Worm (Caenorhabditis elegans) whole organism, late embryonic: ENCODE measurements around the gene F22E5.21.
"Not testable (repeated sequence)": the region's sequence is repeated elsewhere in the genome, so short reads cannot be mapped to it uniquely, and the experiment has no call there.

ENCODE experiments used
- C08G9.2 ChIP-seq: sonication (generic microtip); optimal IDR thresholded peaks from 2 replicates; lab custom pipeline; 2016; ENCODE audit warnings: mild to moderate bottlenecking, missing genetic modification characterization, moderate library complexity, missing compliant biosample characterization
- C38D4.7 ChIP-seq: fragments of 200-800 bp; sonication (Bioruptor generic); optimal IDR thresholded peaks from 2 replicates; lab custom pipeline; 2018; ENCODE audit warnings: mild to moderate bottlenecking, missing genetic modification characterization, moderate library complexity, missing compliant biosample characterization
- T23F11.4 ChIP-seq: fragments of 200-800 bp; sonication (Bioruptor generic); optimal IDR thresholded peaks from 2 replicates; lab custom pipeline; 2018; ENCODE audit warnings: mild to moderate bottlenecking, missing genetic modification characterization, missing compliant biosample characterization
- ama-1 ChIP-seq: fragments of 150-350 bp; optimal IDR thresholded peaks from 2 replicates; lab custom pipeline; 2014
- ceh-14 ChIP-seq: sonication (generic microtip); optimal IDR thresholded peaks from 2 replicates; lab custom pipeline; 2016; ENCODE audit warnings: missing genotype, missing genetic modification characterization, missing compliant biosample characterization
- ceh-24 ChIP-seq: sonication (generic microtip); optimal IDR thresholded peaks from 2 replicates; lab custom pipeline; 2016; ENCODE audit warnings: mild to moderate bottlenecking, missing genetic modification characterization, missing compliant biosample characterization
- ceh-30 ChIP-seq: fragments of 150-350 bp; optimal IDR thresholded peaks from 2 replicates; lab custom pipeline; 2014; ENCODE audit warnings: missing biosample characterization, missing genetic modification characterization
- ceh-34 ChIP-seq: sonication (generic microtip); optimal IDR thresholded peaks from 2 replicates; lab custom pipeline; 2016; ENCODE audit warnings: mild to moderate bottlenecking, missing genetic modification characterization, missing compliant biosample characterization
- ceh-9 ChIP-seq: sonication (generic microtip); optimal IDR thresholded peaks from 2 replicates; lab custom pipeline; 2016; ENCODE audit warnings: mild to moderate bottlenecking, missing genetic modification characterization, inconsistent platforms, missing compliant biosample characterization
- che-1 ChIP-seq: sonication (generic microtip); optimal IDR thresholded peaks from 2 replicates; lab custom pipeline; 2016; ENCODE audit warnings: mild to moderate bottlenecking, missing genetic modification characterization, missing compliant biosample characterization
- dmd-4 ChIP-seq: sonication (generic microtip); optimal IDR thresholded peaks from 2 replicates; lab custom pipeline; 2016; ENCODE audit warnings: borderline replicate concordance, missing genetic modification characterization, missing compliant biosample characterization
- elt-2 ChIP-seq: sonication (generic microtip); optimal IDR thresholded peaks from 2 replicates; lab custom pipeline; 2016; ENCODE audit warnings: missing genetic modification reagents, missing genetic modification characterization, missing compliant biosample characterization
- ets-4 ChIP-seq: sonication (generic microtip); optimal IDR thresholded peaks from 2 replicates; lab custom pipeline; 2016; ENCODE audit warnings: missing genetic modification characterization, missing compliant biosample characterization
- eyg-1 ChIP-seq: sonication (generic microtip); optimal IDR thresholded peaks from 2 replicates; lab custom pipeline; 2016; ENCODE audit warnings: missing genotype, missing genetic modification characterization, missing compliant biosample characterization
- fax-1 ChIP-seq: sonication (generic microtip); optimal IDR thresholded peaks from 2 replicates; lab custom pipeline; 2016; ENCODE audit warnings: missing genotype, missing genetic modification characterization, missing compliant biosample characterization
- hlh-15 ChIP-seq: sonication (generic microtip); optimal IDR thresholded peaks from 2 replicates; lab custom pipeline; 2016; ENCODE audit warnings: missing genetic modification characterization, missing compliant biosample characterization
- hlh-30 ChIP-seq: sonication (generic microtip); optimal IDR thresholded peaks from 2 replicates; lab custom pipeline; 2017; ENCODE audit warnings: antibody characterized with exemption, missing genetic modification characterization, missing compliant biosample characterization; ENCODE audit not compliant: insufficient read depth
- hlh-6 ChIP-seq: sonication (generic microtip); optimal IDR thresholded peaks from 2 replicates; lab custom pipeline; 2016; ENCODE audit warnings: missing genotype, missing genetic modification characterization, missing compliant biosample characterization
- lin-11 ChIP-seq: fragments of 200-800 bp; sonication (Bioruptor generic); optimal IDR thresholded peaks from 2 replicates; lab custom pipeline; 2018; ENCODE audit warnings: mild to moderate bottlenecking, missing genetic modification characterization, missing compliant biosample characterization
- nfya-1 ChIP-seq: sonication (generic microtip); optimal IDR thresholded peaks from 2 replicates; lab custom pipeline; 2017; ENCODE audit warnings: missing genetic modification characterization, mild to moderate bottlenecking, missing compliant biosample characterization, antibody characterized with exemption, moderate library complexity
- nhr-11 ChIP-seq: fragments of 150-350 bp; optimal IDR thresholded peaks from 2 replicates; lab custom pipeline; 2014; ENCODE audit warnings: missing biosample characterization, missing genetic modification characterization
- odd-2 ChIP-seq: sonication (generic microtip); optimal IDR thresholded peaks from 2 replicates; lab custom pipeline; 2017; ENCODE audit warnings: antibody characterized with exemption, mild to moderate bottlenecking, missing genetic modification characterization, missing compliant biosample characterization
- pag-3 ChIP-seq: sonication (generic microtip); optimal IDR thresholded peaks from 2 replicates; lab custom pipeline; 2016; ENCODE audit warnings: missing compliant biosample characterization, missing genetic modification characterization, borderline replicate concordance
- pat-9 ChIP-seq: fragments of 200-800 bp; sonication (Bioruptor generic); optimal IDR thresholded peaks from 2 replicates; lab custom pipeline; 2018; ENCODE audit warnings: mild to moderate bottlenecking, missing genetic modification characterization, moderate library complexity, missing compliant biosample characterization
- pax-1 ChIP-seq: fragments of 150-350 bp; optimal IDR thresholded peaks from 2 replicates; lab custom pipeline; 2014; ENCODE audit warnings: missing biosample characterization, missing genetic modification characterization
- pqm-1 ChIP-seq: sonication (generic microtip); optimal IDR thresholded peaks from 2 replicates; lab custom pipeline; 2016; ENCODE audit warnings: missing genetic modification characterization, missing compliant biosample characterization
- pros-1 ChIP-seq: fragments of 150-350 bp; optimal IDR thresholded peaks from 2 replicates; lab custom pipeline; 2014; ENCODE audit warnings: missing biosample characterization, missing genetic modification reagents, missing genetic modification characterization
- syd-9 ChIP-seq: sonication (generic microtip); optimal IDR thresholded peaks from 2 replicates; lab custom pipeline; 2016; ENCODE audit warnings: mild to moderate bottlenecking, missing genetic modification characterization, moderate library complexity, missing compliant biosample characterization
- tbx-7 ChIP-seq: sonication (generic microtip); optimal IDR thresholded peaks from 2 replicates; lab custom pipeline; 2016; ENCODE audit warnings: missing genotype, missing genetic modification characterization, missing compliant biosample characterization
- ttx-3 ChIP-seq: sonication (generic microtip); optimal IDR thresholded peaks from 2 replicates; lab custom pipeline; 2016; ENCODE audit warnings: missing genetic modification reagents, missing genetic modification characterization, missing compliant biosample characterization
- unc-86 ChIP-seq: sonication (generic microtip); optimal IDR thresholded peaks from 2 replicates; lab custom pipeline; 2016; ENCODE audit warnings: missing genetic modification characterization, missing compliant biosample characterization
- zip-5 ChIP-seq: sonication (generic microtip); optimal IDR thresholded peaks from 2 replicates; lab custom pipeline; 2016; ENCODE audit warnings: missing genetic modification characterization, missing compliant biosample characterization
- ztf-16 ChIP-seq: sonication (generic microtip); optimal IDR thresholded peaks from 2 replicates; lab custom pipeline; 2017; ENCODE audit warnings: missing genetic modification characterization, missing compliant biosample characterization

F22E5.21 gene

ce11 chrII:2629270-2629669 is 8.0 kb downstream of the F22E5.21 start, which contains the start of gene sri-37:
Gene sri-37, plus strand, starts transcription at chrII:2629570.
- TF ChIP-seq dmd-4 (no peak), ceh-34 (tag; lab: Kevin White, UChicago) (no peak), hlh-15 (no peak), eyg-1 (tag; lab: Kevin White, UChicago) (no peak), tbx-7 (tag; lab: Kevin White, UChicago) (no peak), ztf-16 (no peak), pax-1 (tag; lab: Kevin White, UChicago) (no peak), ama-1 (no peak), hlh-6 (tag; lab: Kevin White, UChicago) (no peak)

ce11 chrII:2628401-2628800 is 8.9 kb downstream of the F22E5.21 start:
- TF ChIP-seq dmd-4 = no peak
- TF ChIP-seq hlh-30 (tag; lab: Kevin White, UChicago) = no peak
- TF ChIP-seq ets-4 = no peak
- TF ChIP-seq unc-86 (tag; lab: Kevin White, UChicago) = no peak
- TF ChIP-seq T23F11.4 (GFP tag; lab: Kevin White, UChicago) = no peak
- no peak for TF ChIP-seq C08G9.2
- TF ChIP-seq ceh-34 (tag; lab: Kevin White, UChicago) = no peak
- TF ChIP-seq C38D4.7 (GFP tag; lab: Kevin White, UChicago) = no peak

DNA sequence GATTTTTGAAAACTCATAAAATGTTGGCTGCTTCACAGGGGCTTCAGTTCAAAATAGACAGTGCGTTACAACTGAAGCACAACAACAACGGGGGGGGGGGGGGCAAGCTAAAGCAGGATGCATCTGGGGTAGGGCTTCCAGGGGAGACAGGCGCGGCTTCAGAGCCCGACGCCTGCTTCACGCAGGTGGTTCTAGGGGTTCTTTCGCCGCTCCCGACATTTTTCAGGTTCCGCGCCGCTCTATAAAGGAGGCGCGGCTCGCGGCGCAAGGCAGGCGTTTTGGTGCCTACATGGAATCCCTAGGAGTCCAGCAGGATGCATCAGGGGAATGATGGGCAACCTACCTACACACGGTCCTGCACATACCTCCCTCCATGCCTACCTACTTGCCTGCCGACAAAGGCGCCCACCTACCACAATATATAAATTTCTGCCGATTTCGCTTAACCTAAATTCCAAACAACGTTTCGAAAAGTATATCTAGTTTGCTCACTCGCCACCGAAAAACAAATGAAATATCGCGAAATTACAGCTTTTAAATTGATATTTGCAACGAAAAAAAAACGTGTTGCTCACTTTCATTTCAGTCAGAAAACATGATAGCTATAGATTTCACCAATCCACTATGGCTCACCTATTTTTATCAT is 10.0 kb downstream of the F22E5.21 start, which contains the start of gene sri-71:
sri-71 (plus strand) TSS at position 596 of the 646 bp plus-strand sequence.
- TF ChIP-seq tbx-7 (tag; lab: Kevin White, UChicago) (no peak), pqm-1 (tag; lab: Kevin White, UChicago) (no peak), ttx-3 (tag; lab: Kevin White, UChicago) (no peak)

DNA sequence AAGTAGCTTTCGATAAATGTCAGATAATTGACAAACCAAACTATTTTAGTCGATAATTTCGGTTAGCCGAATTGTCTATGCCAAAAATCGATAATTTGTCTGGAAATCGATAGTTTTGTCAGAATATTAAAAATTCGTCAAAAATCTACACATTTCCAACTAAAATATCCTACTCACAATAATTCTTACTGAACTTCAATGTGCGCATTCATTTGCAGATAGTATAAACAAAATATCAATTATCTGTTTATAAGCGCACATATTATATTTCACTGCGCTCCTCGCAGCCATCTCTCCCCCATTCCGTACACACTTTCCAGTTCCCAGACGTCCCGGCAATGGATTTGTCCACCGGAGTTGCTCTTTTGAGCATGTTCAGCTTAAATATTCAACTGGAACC is 12.5 kb downstream of the F22E5.21 start, which contains the start of gene lgc-28:
lgc-28 (plus strand) TSS at position 301 of the 400 bp plus-strand sequence.
- TF ChIP-seq syd-9 (tag; lab: Kevin White, UChicago) = no peak
- no peak for TF ChIP-seq pag-3
- TF ChIP-seq lin-11 (tag; lab: Kevin White, UChicago) = no peak
- no peak for TF ChIP-seq ceh-24 (tag; lab: Kevin White, UChicago)
- TF ChIP-seq ceh-14 = no peak
- no peak for TF ChIP-seq ceh-30
- no peak for TF ChIP-seq elt-2 (tag; lab: Kevin White, UChicago)
- TF ChIP-seq T23F11.4 (GFP tag; lab: Kevin White, UChicago) = no peak
- TF ChIP-seq pat-9 (tag; lab: Kevin White, UChicago) = no peak
- TF ChIP-seq odd-2 (tag; lab: Kevin White, UChicago) = no peak
- TF ChIP-seq nhr-11 (tag; lab: Kevin White, UChicago) = no peak
- TF ChIP-seq ceh-34 (tag; lab: Kevin White, UChicago) = no peak
- TF ChIP-seq fax-1 (tag; lab: Kevin White, UChicago) = no peak

ce11 chrII:2622936-2623452 is 14.3 kb downstream of the F22E5.21 start, which contains the start of gene D2062.4:
Gene D2062.4, plus strand, starts transcription at chrII:2623402.
- not testable (repeated sequence) for TF ChIP-seq che-1; pqm-1 (tag; lab: Kevin White, UChicago); unc-86 (tag; lab: Kevin White, UChicago)
- TF ChIP-seq, all 69 proteins: peak for 0; not testable (repeated sequence) for 69

DNA sequence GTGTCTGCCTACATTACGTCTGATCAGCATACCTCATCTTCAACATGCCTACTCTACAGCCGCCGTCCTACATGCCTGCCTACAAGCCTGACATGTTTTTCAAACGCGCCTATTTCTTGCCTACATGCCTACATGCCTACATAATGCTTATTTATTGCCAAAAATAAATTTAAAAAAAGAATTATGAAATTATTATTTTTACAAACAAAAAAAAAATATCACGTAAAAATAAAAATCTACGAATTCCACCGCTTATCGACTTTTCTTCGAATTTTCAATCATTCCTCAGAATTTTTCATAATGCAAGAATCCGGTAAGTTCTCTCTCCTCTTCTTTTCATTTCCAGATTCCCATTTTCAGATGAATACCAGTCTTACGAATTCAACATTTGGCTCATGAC is 14.8 kb downstream of the F22E5.21 start, which contains the start of gene D2062.5:
D2062.5 (plus strand) TSS at position 301 of the 400 bp plus-strand sequence.
- TF ChIP-seq nfya-1 = no peak
- TF ChIP-seq ceh-9 = no peak
- no peak for TF ChIP-seq zip-5 (tag; lab: Kevin White, UChicago)
- no peak for TF ChIP-seq pros-1 (tag; lab: Kevin White, UChicago)
